Worm (Caenorhabditis elegans) whole organism, late embryonic: Measurements from ENCODE around the gene ZK742.4.
A peak's percentile ranks its signal among the peaks of the same experiment; 100 is the strongest.

Experiments used
- C08G9.2 ChIP-seq: sonication (generic microtip); optimal IDR thresholded peaks from 2 replicates; lab custom pipeline; 2016; ENCODE audit warnings: mild to moderate bottlenecking, missing genetic modification characterization, moderate library complexity, missing compliant biosample characterization
- F13H6.1 ChIP-seq: sonication (generic microtip); optimal IDR thresholded peaks from 2 replicates; lab custom pipeline; 2016; ENCODE audit warnings: missing genetic modification characterization, missing compliant biosample characterization
- K02D7.2 ChIP-seq: sonication (generic microtip); optimal IDR thresholded peaks from 2 replicates; lab custom pipeline; 2017; ENCODE audit warnings: mild to moderate bottlenecking, missing genetic modification characterization, missing compliant biosample characterization
- K09A11.1 ChIP-seq: sonication (generic microtip); optimal IDR thresholded peaks from 2 replicates; lab custom pipeline; 2017; ENCODE audit warnings: antibody characterized with exemption, mild to moderate bottlenecking, missing genetic modification characterization, missing compliant biosample characterization; ENCODE audit not compliant: insufficient read depth
- T23F11.4 ChIP-seq: fragments of 200-800 bp; sonication (Bioruptor generic); optimal IDR thresholded peaks from 2 replicates; lab custom pipeline; 2018; ENCODE audit warnings: mild to moderate bottlenecking, missing genetic modification characterization, missing compliant biosample characterization
- ama-1 ChIP-seq: fragments of 150-350 bp; optimal IDR thresholded peaks from 2 replicates; lab custom pipeline; 2014
- ceh-18 ChIP-seq: sonication (generic microtip); optimal IDR thresholded peaks from 2 replicates; lab custom pipeline; 2016; ENCODE audit warnings: missing genetic modification characterization, missing compliant biosample characterization
- ceh-2 ChIP-seq: sonication (generic microtip); optimal IDR thresholded peaks from 2 replicates; lab custom pipeline; 2016; ENCODE audit warnings: missing genotype, missing genetic modification characterization, missing compliant biosample characterization
- ceh-22 ChIP-seq: sonication (generic microtip); optimal IDR thresholded peaks from 2 replicates; lab custom pipeline; 2017; ENCODE audit warnings: missing biosample characterization, missing genetic modification characterization
- ceh-31 ChIP-seq: sonication (generic microtip); optimal IDR thresholded peaks from 2 replicates; lab custom pipeline; 2016; ENCODE audit warnings: missing genetic modification characterization, missing compliant biosample characterization
- ceh-34 ChIP-seq: sonication (generic microtip); optimal IDR thresholded peaks from 2 replicates; lab custom pipeline; 2016; ENCODE audit warnings: mild to moderate bottlenecking, missing genetic modification characterization, missing compliant biosample characterization
- ceh-45 ChIP-seq: fragments of 200-800 bp; sonication (Bioruptor generic); IDR thresholded peaks from 2 replicates; pipeline ENCODE4 v1.3.6; 2022; ENCODE audit warnings: missing genetic modification reagents, missing genetic modification characterization, missing compliant biosample characterization
- ceh-6 ChIP-seq: fragments of 200-800 bp; sonication (Bioruptor generic); optimal IDR thresholded peaks from 2 replicates; lab custom pipeline; 2018; ENCODE audit warnings: mild to moderate bottlenecking, missing genetic modification characterization, missing compliant biosample characterization
- che-1 ChIP-seq: sonication (generic microtip); optimal IDR thresholded peaks from 2 replicates; lab custom pipeline; 2016; ENCODE audit warnings: mild to moderate bottlenecking, missing genetic modification characterization, missing compliant biosample characterization
- dmd-4 ChIP-seq: sonication (generic microtip); optimal IDR thresholded peaks from 2 replicates; lab custom pipeline; 2016; ENCODE audit warnings: borderline replicate concordance, missing genetic modification characterization, missing compliant biosample characterization
- dve-1 ChIP-seq: sonication (generic microtip); optimal IDR thresholded peaks from 2 replicates; lab custom pipeline; 2017; ENCODE audit warnings: antibody characterized with exemption, mild to moderate bottlenecking, missing genetic modification characterization, missing compliant biosample characterization
- elt-2 ChIP-seq: sonication (generic microtip); optimal IDR thresholded peaks from 2 replicates; lab custom pipeline; 2016; ENCODE audit warnings: missing genetic modification reagents, missing genetic modification characterization, missing compliant biosample characterization
- elt-4 ChIP-seq: sonication (generic microtip); optimal IDR thresholded peaks from 2 replicates; lab custom pipeline; 2016; ENCODE audit warnings: missing genetic modification characterization, missing compliant biosample characterization
- fax-1 ChIP-seq: sonication (generic microtip); optimal IDR thresholded peaks from 2 replicates; lab custom pipeline; 2016; ENCODE audit warnings: missing genotype, missing genetic modification characterization, missing compliant biosample characterization
- hlh-13 ChIP-seq: fragments of 200-800 bp; sonication (Bioruptor generic); optimal IDR thresholded peaks from 2 replicates; lab custom pipeline; 2018; ENCODE audit warnings: mild to moderate bottlenecking, missing genetic modification characterization, missing compliant biosample characterization
- hlh-15 ChIP-seq: sonication (generic microtip); optimal IDR thresholded peaks from 2 replicates; lab custom pipeline; 2016; ENCODE audit warnings: missing genetic modification characterization, missing compliant biosample characterization
- hlh-6 ChIP-seq: sonication (generic microtip); optimal IDR thresholded peaks from 2 replicates; lab custom pipeline; 2016; ENCODE audit warnings: missing genotype, missing genetic modification characterization, missing compliant biosample characterization
- hlh-8 ChIP-seq: sonication (generic microtip); optimal IDR thresholded peaks from 2 replicates; lab custom pipeline; 2016; ENCODE audit warnings: missing genotype, missing genetic modification characterization, missing compliant biosample characterization
- lim-6 ChIP-seq: sonication (generic microtip); optimal IDR thresholded peaks from 2 replicates; lab custom pipeline; 2016; ENCODE audit warnings: missing genetic modification characterization, missing compliant biosample characterization
- lin-11 ChIP-seq: fragments of 200-800 bp; sonication (Bioruptor generic); optimal IDR thresholded peaks from 2 replicates; lab custom pipeline; 2018; ENCODE audit warnings: mild to moderate bottlenecking, missing genetic modification characterization, missing compliant biosample characterization
- odd-2 ChIP-seq: sonication (generic microtip); optimal IDR thresholded peaks from 2 replicates; lab custom pipeline; 2017; ENCODE audit warnings: antibody characterized with exemption, mild to moderate bottlenecking, missing genetic modification characterization, missing compliant biosample characterization
- pag-3 ChIP-seq: sonication (generic microtip); optimal IDR thresholded peaks from 2 replicates; lab custom pipeline; 2016; ENCODE audit warnings: missing compliant biosample characterization, missing genetic modification characterization, borderline replicate concordance
- pat-9 ChIP-seq: fragments of 200-800 bp; sonication (Bioruptor generic); optimal IDR thresholded peaks from 2 replicates; lab custom pipeline; 2018; ENCODE audit warnings: mild to moderate bottlenecking, missing genetic modification characterization, moderate library complexity, missing compliant biosample characterization
- pqm-1 ChIP-seq: sonication (generic microtip); optimal IDR thresholded peaks from 2 replicates; lab custom pipeline; 2016; ENCODE audit warnings: missing genetic modification characterization, missing compliant biosample characterization
- pros-1 ChIP-seq: fragments of 150-350 bp; optimal IDR thresholded peaks from 2 replicates; lab custom pipeline; 2014; ENCODE audit warnings: missing biosample characterization, missing genetic modification reagents, missing genetic modification characterization
- ref-2 ChIP-seq: sonication (generic microtip); optimal IDR thresholded peaks from 2 replicates; lab custom pipeline; 2016; ENCODE audit warnings: missing genetic modification characterization, missing compliant biosample characterization
- sox-2 ChIP-seq: fragments of 200-800 bp; sonication (Bioruptor generic); IDR thresholded peaks from 2 replicates; pipeline ENCODE4 v1.3.6; 2022; ENCODE audit warnings: missing genetic modification reagents, missing genetic modification characterization, missing compliant biosample characterization
- sox-4 ChIP-seq: sonication (generic microtip); optimal IDR thresholded peaks from 2 replicates; lab custom pipeline; 2017; ENCODE audit warnings: mild to moderate bottlenecking, missing genetic modification characterization, inconsistent platforms, missing compliant biosample characterization
- syd-9 ChIP-seq: sonication (generic microtip); optimal IDR thresholded peaks from 2 replicates; lab custom pipeline; 2016; ENCODE audit warnings: mild to moderate bottlenecking, missing genetic modification characterization, moderate library complexity, missing compliant biosample characterization
- tbx-7 ChIP-seq: sonication (generic microtip); optimal IDR thresholded peaks from 2 replicates; lab custom pipeline; 2016; ENCODE audit warnings: missing genotype, missing genetic modification characterization, missing compliant biosample characterization
- unc-3 ChIP-seq, 2 experiments: fragments of 200-800 bp in 1 of 2; sonication (Bioruptor generic) in 1 of 2; sonication (generic microtip) in 1 of 2; conservative IDR thresholded peaks in 1 of 2; optimal IDR thresholded peaks in 1 of 2; 2 replicates each; pipeline versions ENCODE4 v1.3.6 to Lab custom; 2016 to 2022; ENCODE audit warnings: missing compliant biosample characterization in 2 of 2, missing genetic modification characterization in 2 of 2, missing genetic modification reagents in 1 of 2
- unc-42 ChIP-seq: sonication (generic microtip); optimal IDR thresholded peaks from 2 replicates; lab custom pipeline; 2016; ENCODE audit warnings: missing genotype, missing genetic modification characterization, missing compliant biosample characterization
- unc-86 ChIP-seq: sonication (generic microtip); optimal IDR thresholded peaks from 2 replicates; lab custom pipeline; 2016; ENCODE audit warnings: missing genetic modification characterization, missing compliant biosample characterization
- zip-5 ChIP-seq: sonication (generic microtip); optimal IDR thresholded peaks from 2 replicates; lab custom pipeline; 2016; ENCODE audit warnings: missing genetic modification characterization, missing compliant biosample characterization

Gene ZK742.4

ce11 chrV:7786639-7787038 lies 25.0 kb downstream of the ZK742.4 start:
- TF ChIP-seq ceh-6 (GFP tag; lab: Kevin White, UChicago) (no peak), elt-2 (tag; lab: Kevin White, UChicago) (peak; percentile 92)

DNA sequence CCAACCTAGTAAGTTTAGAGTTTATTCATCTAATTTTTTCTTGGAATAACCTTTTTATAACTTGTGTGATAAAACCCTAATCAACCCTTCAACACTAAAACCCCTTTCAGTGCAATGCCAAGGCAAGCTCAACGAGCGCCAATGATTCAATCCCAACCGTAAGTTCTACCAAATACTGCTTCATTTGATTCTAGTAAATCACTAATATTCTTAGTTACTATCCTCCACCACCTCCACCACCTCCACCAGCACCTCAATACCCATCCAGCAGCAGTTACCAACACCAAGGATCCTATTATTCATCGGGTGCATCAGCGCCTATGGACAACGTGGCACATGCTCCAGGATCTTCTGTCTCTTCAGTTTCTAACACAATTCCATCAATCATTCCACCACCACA lies 25.7 kb downstream of the ZK742.4 start:
- TF ChIP-seq syd-9 (tag; lab: Kevin White, UChicago) = no peak
- TF ChIP-seq ceh-6 (GFP tag; lab: Kevin White, UChicago) = no peak
- no peak for TF ChIP-seq ref-2 (tag; lab: Kevin White, UChicago)
- TF ChIP-seq hlh-8 = no peak
- TF ChIP-seq dmd-4 (tag; lab: Kevin White, UChicago) = no peak
- TF ChIP-seq pat-9 (tag; lab: Kevin White, UChicago) = no peak
- TF ChIP-seq zip-5 (tag; lab: Kevin White, UChicago) = no peak
- TF ChIP-seq sox-2 (GFP tag; lab: Robert Waterston, UW) = no peak
- TF ChIP-seq ceh-45 (GFP tag; lab: Robert Waterston, UW) = no peak
- TF ChIP-seq elt-4 = no peak
- no peak for TF ChIP-seq ceh-2 (tag; lab: Kevin White, UChicago)

DNA sequence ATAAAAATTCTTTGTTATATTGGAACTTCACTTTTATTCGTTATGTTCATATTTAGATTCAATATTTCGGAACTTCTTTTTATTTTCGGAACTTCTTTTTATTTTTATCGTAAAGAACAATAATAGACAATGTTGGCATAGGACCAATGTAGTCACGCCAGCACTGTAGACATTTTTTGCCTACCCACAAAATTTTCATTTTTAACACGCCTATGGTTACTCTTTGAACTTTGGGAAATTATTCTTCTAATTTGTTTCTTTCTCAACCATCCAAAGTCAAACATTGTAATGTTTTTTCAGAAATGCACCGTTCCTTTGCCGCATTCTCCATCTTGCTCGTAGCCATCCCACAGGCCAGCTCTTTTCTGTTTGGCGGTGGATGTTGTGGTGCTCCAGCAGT lies 26.5 kb downstream of the ZK742.4 start, which contains the start of gene C26F1.1:
TSS of gene C26F1.1 (plus strand) at position 301 of the 400 bp plus-strand sequence.
- no peak for TF ChIP-seq unc-86 (tag; lab: Kevin White, UChicago)
- TF ChIP-seq tbx-7 (tag; lab: Kevin White, UChicago) = no peak
- no peak for TF ChIP-seq ceh-31
- no peak for TF ChIP-seq lim-6 (tag; lab: Kevin White, UChicago)
- TF ChIP-seq ceh-45 (GFP tag; lab: Robert Waterston, UW) = no peak
- TF ChIP-seq unc-42 (tag; lab: Kevin White, UChicago) = no peak
- TF ChIP-seq lin-11 (tag; lab: Kevin White, UChicago) = no peak
- no peak for TF ChIP-seq ceh-22 (tag; lab: Kevin White, UChicago)
- no peak for TF ChIP-seq che-1
- TF ChIP-seq ceh-34 (tag; lab: Kevin White, UChicago) = no peak
- TF ChIP-seq ceh-2 (tag; lab: Kevin White, UChicago) = no peak
- TF ChIP-seq dve-1 (tag; lab: Kevin White, UChicago) = no peak
- no peak for TF ChIP-seq pqm-1
- TF ChIP-seq sox-4 (tag; lab: Kevin White, UChicago) = no peak
- TF ChIP-seq, all 69 proteins: peak for 0

DNA sequence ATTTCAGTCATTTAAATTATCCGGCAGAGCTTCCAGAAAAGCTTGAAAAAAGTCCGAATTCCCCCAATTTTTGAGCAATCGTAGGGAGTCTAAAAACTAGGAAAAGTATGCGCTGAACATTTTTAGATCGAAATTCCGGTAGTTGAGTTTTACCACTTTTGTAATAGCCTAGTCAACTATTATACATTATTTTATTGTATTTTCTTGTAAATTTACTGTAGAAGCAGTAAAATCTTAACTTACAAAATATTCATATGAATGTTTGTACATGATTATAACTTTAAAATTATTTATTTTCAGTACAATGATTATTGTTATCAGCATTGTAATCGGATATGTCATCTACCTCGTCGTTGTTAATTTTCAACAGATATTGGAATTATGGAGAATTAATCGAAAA lies 30.1 kb downstream of the ZK742.4 start, which contains the start of gene cyp-32A1:
TSS of gene cyp-32A1 (plus strand) at position 301 of the 400 bp plus-strand sequence.
- TF ChIP-seq fax-1 = no peak
- TF ChIP-seq ceh-31 = no peak
- TF ChIP-seq hlh-15 (tag; lab: Kevin White, UChicago) = no peak
- TF ChIP-seq ceh-18 (tag; lab: Kevin White, UChicago) = no peak
- TF ChIP-seq pros-1 (tag; lab: Kevin White, UChicago) = no peak
- no peak for TF ChIP-seq unc-86 (tag; lab: Kevin White, UChicago)
- no peak for TF ChIP-seq elt-2 (tag; lab: Kevin White, UChicago)
- TF ChIP-seq che-1 = no peak
- TF ChIP-seq, all 69 proteins: peak for 0

DNA sequence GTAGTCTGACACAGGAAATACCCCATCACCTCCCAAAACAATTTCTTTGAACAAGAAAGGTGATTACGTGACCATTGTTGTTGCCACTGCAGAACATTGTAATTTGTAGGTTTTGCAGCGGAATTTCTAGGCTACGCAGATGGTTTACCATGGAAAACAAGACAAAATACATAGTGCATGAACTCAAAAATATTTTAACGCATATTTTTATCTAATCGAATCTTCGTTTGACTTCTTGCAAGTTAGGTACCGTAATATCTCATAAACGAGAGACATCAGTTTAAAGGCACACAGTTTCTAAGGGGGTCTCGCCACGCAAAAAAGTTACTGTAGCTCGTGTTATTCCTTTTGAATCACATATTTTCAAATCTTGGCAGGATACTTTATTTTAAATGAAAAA lies 32.6 kb downstream of the ZK742.4 start:
- TF ChIP-seq F13H6.1 (tag; lab: Kevin White, UChicago) (no peak), C08G9.2 (tag; lab: Kevin White, UChicago) (no peak), odd-2 (tag; lab: Kevin White, UChicago) (no peak), ceh-31 (no peak), T23F11.4 (no peak), che-1 (no peak), pag-3 (tag; lab: Kevin White, UChicago) (no peak), hlh-8 (no peak), K09A11.1 (no peak), ceh-34 (tag; lab: Kevin White, UChicago) (no peak), hlh-13 (GFP tag; lab: Kevin White, UChicago) (no peak), ama-1 (lab: Kevin White, UChicago) (no peak), K02D7.2 (tag; lab: Kevin White, UChicago) (no peak), unc-3 (GFP tag; conservative IDR thresholded peaks at IDR 0.05; lab: Robert Waterston, UW) (no peak), unc-3 (tag; optimal IDR thresholded peaks at IDR 0.05; lab: Kevin White, UChicago) (no peak), ceh-18 (tag; lab: Kevin White, UChicago) (no peak), hlh-6 (tag; lab: Kevin White, UChicago) (no peak), sox-2 (GFP tag; lab: Robert Waterston, UW) (no peak)
